Worm (Caenorhabditis elegans) whole organism, early embryonic: ENCODE measurements around the gene F45E12.5.

Experiments
- B0310.2 ChIP-seq: sonication (generic microtip); optimal IDR thresholded peaks from 2 replicates; lab custom pipeline; 2016; ENCODE audit warnings: mild to moderate bottlenecking, missing genetic modification characterization, missing compliant biosample characterization
- aly-1 ChIP-seq: sonication (generic microtip); optimal IDR thresholded peaks from 2 replicates; lab custom pipeline; 2016; ENCODE audit warnings: missing genetic modification characterization, missing compliant biosample characterization
- ama-1 ChIP-seq: fragments of 150-350 bp; optimal IDR thresholded peaks from 2 replicates; lab custom pipeline; 2014
- flt-1 ChIP-seq: fragments of 200-800 bp; sonication (Bioruptor generic); IDR thresholded peaks from 2 replicates; pipeline ENCODE4 v1.3.6; 2022; ENCODE audit warnings: missing genetic modification characterization, missing compliant biosample characterization
- hmbx-1 ChIP-seq: sonication (generic microtip); optimal IDR thresholded peaks from 2 replicates; lab custom pipeline; 2016; ENCODE audit warnings: mild to moderate bottlenecking, missing genetic modification characterization, missing compliant biosample characterization
- pes-1 ChIP-seq: fragments of 200-800 bp; sonication (Bioruptor generic); IDR thresholded peaks from 2 replicates; pipeline ENCODE4 v1.3.6; 2022; ENCODE audit warnings: missing genetic modification reagents, missing genetic modification characterization, missing compliant biosample characterization
- scrt-1 ChIP-seq: fragments of 200-800 bp; sonication (Bioruptor generic); IDR thresholded peaks from 2 replicates; pipeline ENCODE4 v1.3.6; 2022; ENCODE audit warnings: missing genetic modification characterization, missing compliant biosample characterization
- sea-1 ChIP-seq: fragments of 200-800 bp; sonication (Bioruptor generic); conservative IDR thresholded peaks from 2 replicates; pipeline ENCODE4 v1.3.6; 2022; ENCODE audit warnings: missing genetic modification characterization, missing compliant biosample characterization

DNA sequence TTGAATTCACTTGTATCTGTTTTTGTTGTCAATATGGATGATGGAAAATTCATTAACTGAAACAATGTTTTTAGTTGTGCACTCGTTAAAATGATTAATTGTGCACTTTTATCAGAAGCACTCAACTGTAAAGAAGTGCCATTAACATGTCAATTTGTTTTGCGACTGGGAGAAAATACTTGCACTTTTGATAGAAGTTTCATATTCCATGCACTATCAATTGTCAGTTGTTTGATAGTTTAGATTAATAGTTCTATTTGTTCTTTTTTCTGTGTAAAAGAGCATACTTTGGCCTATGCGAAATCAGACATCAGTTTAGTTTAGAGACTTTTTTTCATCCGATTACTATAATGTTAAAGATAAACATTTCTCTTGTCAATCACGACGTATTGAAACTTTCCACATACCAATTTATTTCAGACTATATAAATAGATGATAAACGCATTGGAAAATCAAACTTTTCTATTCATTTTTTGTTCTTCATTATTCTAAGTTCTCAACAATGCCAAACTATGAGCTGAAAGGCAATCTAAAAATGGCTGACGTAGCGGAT, 19.9 kb downstream of the F45E12.5 start, which contains the start of gene C30G12.2:
- TF ChIP-seq sea-1 (GFP tag; lab: Robert Waterston, UW) = no peak
- no peak for TF ChIP-seq flt-1
- no peak for TF ChIP-seq B0310.2
- TF ChIP-seq ama-1 = no peak
- TF ChIP-seq aly-1 (tag; lab: Kevin White, UChicago) = no peak
- no peak for TF ChIP-seq hmbx-1 (tag; lab: Kevin White, UChicago)
- TF ChIP-seq scrt-1 (GFP tag; lab: Robert Waterston, UW) = no peak
- TF ChIP-seq pes-1 (GFP tag; lab: Robert Waterston, UW) = no peak
